Fruit fly (Drosophila melanogaster): Measurements from ENCODE around the gene pira.

The pira gene

DNA sequence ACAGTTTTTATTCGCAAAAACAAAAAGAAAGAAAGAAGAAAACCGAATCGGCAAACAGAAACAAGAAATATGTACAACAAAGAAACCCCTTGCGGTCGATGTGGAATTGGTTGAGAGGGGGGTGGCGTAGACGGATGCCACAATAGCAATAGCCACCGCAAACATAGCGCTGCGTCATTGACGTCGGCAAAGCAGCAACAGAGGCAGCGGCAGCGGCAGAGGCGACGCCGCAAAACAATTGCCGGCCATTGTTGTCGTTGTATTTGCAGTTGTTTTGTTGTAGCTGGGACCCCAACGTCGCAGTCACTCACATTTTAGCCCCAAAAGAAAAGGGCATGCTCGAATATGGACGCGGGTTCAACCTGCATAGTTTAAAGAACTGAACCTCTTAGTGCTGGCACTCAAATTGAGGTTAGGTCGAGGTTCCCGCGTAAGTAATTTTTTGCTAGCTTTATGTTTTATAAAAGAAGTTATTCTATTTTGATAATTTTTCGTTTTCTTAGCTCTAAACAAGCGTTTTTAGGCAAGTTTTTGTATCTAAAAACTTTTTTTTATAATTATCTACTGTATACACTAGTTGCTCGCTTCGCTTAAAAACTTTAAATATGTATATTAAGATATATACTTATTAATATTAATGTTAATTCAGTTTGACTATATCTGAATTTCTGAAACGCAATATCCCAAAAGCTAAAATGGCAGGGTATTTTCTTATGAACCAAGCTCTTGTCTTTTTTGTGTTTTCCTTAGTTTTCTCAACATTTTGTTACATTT is 7.6 kb downstream of the pira start:
- no peak for TF ChIP-seq svp (GFP tag)
- TF ChIP-seq CG11902 (GFP tag; optimal IDR thresholded peaks at IDR 0.05), result peak; percentile 74
- peak; percentile 86 for TF ChIP-seq CG3032 (tag; optimal IDR thresholded peaks at IDR 0.05)
- no peak for TF ChIP-seq fd85E (GFP tag; optimal IDR thresholded peaks at IDR 0.05)
- peak; percentile 51 for TF ChIP-seq Gug (GFP tag; IDR thresholded peaks at IDR 0.05)
- TF ChIP-seq cyc (GFP tag; optimal IDR thresholded peaks at IDR 0.05), result peak; percentile 79
- TF ChIP-seq esn (GFP tag; optimal IDR thresholded peaks at IDR 0.05), result peak; percentile 85
- TF ChIP-seq CG32006 (GFP tag; optimal IDR thresholded peaks at IDR 0.05), result peak; percentile 96
- peak; percentile 69 for TF ChIP-seq CG10669 (GFP tag; optimal IDR thresholded peaks at IDR 0.05)
- peak; percentile 84 for TF ChIP-seq CG8119 (GFP tag; IDR thresholded peaks at IDR 0.05)
- TF ChIP-seq Eip75B (GFP tag; optimal IDR thresholded peaks at IDR 0.05), result peak; percentile 25
- TF ChIP-seq CG6792 (GFP tag; optimal IDR thresholded peaks at IDR 0.05), result peak; percentile 87
- TF ChIP-seq CG6163 (GFP tag; IDR thresholded peaks at IDR 0.05), result peak; percentile 41; the same call in 2 of the 3 replicates
- peak; percentile 68 for TF ChIP-seq CG16779 (tag; optimal IDR thresholded peaks at IDR 0.05)
- peak; percentile 16 for TF ChIP-seq dsx (GFP tag; optimal IDR thresholded peaks at IDR 0.05; ENCODE audit: poor library complexity, severe bottlenecking)
- TF ChIP-seq CG8632 (GFP tag; optimal IDR thresholded peaks at IDR 0.05), result peak; percentile 85
- peak; percentile 74 for TF ChIP-seq Met (GFP tag; optimal IDR thresholded peaks at IDR 0.05)
- peak; percentile 87 for TF ChIP-seq CG4318 (GFP tag; optimal IDR thresholded peaks at IDR 0.05)
- TF ChIP-seq acj6 (GFP tag; optimal IDR thresholded peaks at IDR 0.05), result peak; percentile 92
- TF ChIP-seq Sox14 (GFP tag; optimal IDR thresholded peaks at IDR 0.05), result peak; percentile 73
- TF ChIP-seq CG34406 (GFP tag; optimal IDR thresholded peaks at IDR 0.05), result peak; percentile 89
- TF ChIP-seq CG9139 (GFP tag; optimal IDR thresholded peaks at IDR 0.05), result no peak
- TF ChIP-seq pdm3 (GFP tag; optimal IDR thresholded peaks at IDR 0.05), result peak; percentile 86
- peak; percentile 74 for TF ChIP-seq Ets21C (GFP tag; optimal IDR thresholded peaks at IDR 0.05)
- peak; percentile 79 for TF ChIP-seq CG15336 (GFP tag; IDR thresholded peaks at IDR 0.05)
- TF ChIP-seq Sox102F (GFP tag; optimal IDR thresholded peaks at IDR 0.05), result peak; percentile 75
- peak; percentile 47 for TF ChIP-seq net (GFP tag; optimal IDR thresholded peaks at IDR 0.05)
- peak; percentile 10 for TF ChIP-seq CG7368 (GFP tag; optimal IDR thresholded peaks at IDR 0.05)
- peak; percentile 90 for TF ChIP-seq Eip78C (GFP tag)
- TF ChIP-seq Smox (GFP tag; optimal IDR thresholded peaks at IDR 0.05), result peak; percentile 76
- peak; percentile 79 for TF ChIP-seq eg (GFP tag; IDR thresholded peaks at IDR 0.05)
- TF ChIP-seq salr (GFP tag; optimal IDR thresholded peaks at IDR 0.05), result peak; percentile 50 to 88
- peak; percentile 77 for TF ChIP-seq CG3919 (GFP tag; optimal IDR thresholded peaks at IDR 0.05)
- TF ChIP-seq Ets96B (tag; optimal IDR thresholded peaks at IDR 0.05), result peak; percentile 74
- peak; percentile 48 for TF ChIP-seq CG1621 (tag; optimal IDR thresholded peaks at IDR 0.05)
- TF ChIP-seq CG6276 (GFP tag; optimal IDR thresholded peaks at IDR 0.05), result peak; percentile 77
- TF ChIP-seq CG8319 (GFP tag; optimal IDR thresholded peaks at IDR 0.05), result peak; percentile 72
- TF ChIP-seq fd59A (GFP tag; optimal IDR thresholded peaks at IDR 0.05), result no peak
- no peak for TF ChIP-seq Hr38 (GFP tag; optimal IDR thresholded peaks at IDR 0.05)
- TF ChIP-seq Eip93F (GFP tag; optimal IDR thresholded peaks at IDR 0.05), result peak; percentile 27
- peak; percentile 92 for TF ChIP-seq CG10631 (GFP tag; optimal IDR thresholded peaks at IDR 0.05)
- peak; percentile 79 for TF ChIP-seq CG11762 (GFP tag; optimal IDR thresholded peaks at IDR 0.05; ENCODE audit: insufficient read depth)
- peak; percentile 72 for TF ChIP-seq Lpt (GFP tag; optimal IDR thresholded peaks at IDR 0.05)
- peak; percentile 24 for TF ChIP-seq CG6854 (GFP tag; optimal IDR thresholded peaks at IDR 0.05)
- TF ChIP-seq Sox15 (GFP tag; optimal IDR thresholded peaks at IDR 0.05), result peak; percentile 85
- TF ChIP-seq OdsH (GFP tag; optimal IDR thresholded peaks at IDR 0.05), result peak; percentile 92
- TF ChIP-seq dac (GFP tag; optimal IDR thresholded peaks at IDR 0.05), result peak; percentile 77
- peak; percentile 56 for TF ChIP-seq Blimp-1 (GFP tag; optimal IDR thresholded peaks at IDR 0.05)
- peak; percentile 81 for TF ChIP-seq lz (GFP tag; optimal IDR thresholded peaks at IDR 0.05)
- TF ChIP-seq achi (GFP tag; optimal IDR thresholded peaks at IDR 0.05), result peak; percentile 89
- no peak for TF ChIP-seq CG6808 (GFP tag; optimal IDR thresholded peaks at IDR 0.05)

Measured in whole organism, prepupa.